Fruit fly (Drosophila melanogaster) whole organism, embryonic: ENCODE data around the gene Gr93a.

Experiments
- Abd-B ChIP-seq: fragments of 200-800 bp; sonication (Bioruptor generic); optimal IDR thresholded peaks from 2 replicates; lab custom pipeline; 2018; ENCODE audit warnings: missing biosample characterization, mild to moderate bottlenecking, missing genetic modification characterization, moderate library complexity
- Asciz ChIP-seq: fragments of 200-800 bp; sonication (Bioruptor generic); optimal IDR thresholded peaks from 2 replicates; lab custom pipeline; 2017; ENCODE audit warnings: missing biosample characterization, mild to moderate bottlenecking, missing genetic modification characterization, missing genetic modification reagents
- Atf-2 ChIP-seq: fragments of 200-800 bp; sonication (Bioruptor generic); optimal IDR thresholded peaks from 2 replicates; lab custom pipeline; 2016; ENCODE audit warnings: missing biosample characterization, missing genetic modification characterization
- CG10267 ChIP-seq: fragments of 200-800 bp; sonication (Bioruptor generic); optimal IDR thresholded peaks from 2 replicates; lab custom pipeline; 2018; ENCODE audit warnings: missing biosample characterization, mild to moderate bottlenecking, missing genetic modification characterization, moderate library complexity
- CG11093 ChIP-seq: fragments of 200-800 bp; sonication (Bioruptor generic); IDR thresholded peaks from 3 replicates; pipeline ENCODE4 v1.3.6; 2022; ENCODE audit warnings: missing biosample characterization, missing genetic modification characterization
- CG13424 ChIP-seq: fragments of 200-800 bp; sonication (Bioruptor generic); optimal IDR thresholded peaks from 2 replicates; lab custom pipeline; 2019; ENCODE audit warnings: missing biosample characterization, mild to moderate bottlenecking, missing genetic modification characterization, moderate library complexity
- CG17359 ChIP-seq: fragments of 200-800 bp; sonication (Bioruptor generic); optimal IDR thresholded peaks from 3 replicates; lab custom pipeline; 2018; ENCODE audit warnings: missing biosample characterization, mild to moderate bottlenecking, missing genetic modification characterization, moderate library complexity
- CG17829 ChIP-seq: fragments of 200-800 bp; optimal IDR thresholded peaks from 2 replicates; lab custom pipeline; 2019; ENCODE audit warnings: missing biosample characterization, mild to moderate bottlenecking, missing genetic modification characterization, moderate library complexity
- CG18262 ChIP-seq: fragments of 200-800 bp; optimal IDR thresholded peaks from 3 replicates; lab custom pipeline; 2019; ENCODE audit warnings: missing biosample characterization, mild to moderate bottlenecking, missing genetic modification characterization, moderate library complexity
- CG18599 ChIP-seq: fragments of 200-800 bp; sonication (Bioruptor generic); optimal IDR thresholded peaks from 3 replicates; lab custom pipeline; 2017; ENCODE audit warnings: missing biosample characterization, missing genetic modification characterization, mild to moderate bottlenecking, moderate library complexity, missing genetic modification reagents
- CG2202 ChIP-seq: fragments of 200-800 bp; sonication (Bioruptor generic); optimal IDR thresholded peaks from 2 replicates; lab custom pipeline; 2018; ENCODE audit warnings: missing biosample characterization, mild to moderate bottlenecking, missing genetic modification characterization
- CG2712 ChIP-seq: fragments of 200-800 bp; optimal IDR thresholded peaks from 3 replicates; lab custom pipeline; 2019; ENCODE audit warnings: missing biosample characterization, mild to moderate bottlenecking, missing genetic modification characterization, moderate library complexity
- CG3163 ChIP-seq: fragments of 200-800 bp; sonication (Bioruptor generic); optimal IDR thresholded peaks from 3 replicates; lab custom pipeline; 2016; ENCODE audit warnings: missing biosample characterization, missing genetic modification characterization
- CG32767 ChIP-seq: fragments of 200-800 bp; sonication (Bioruptor generic); IDR thresholded peaks from 2 replicates; pipeline ENCODE4 v1.3.6; 2022; ENCODE audit warnings: missing biosample characterization, missing genetic modification characterization
- CG3281 ChIP-seq: fragments of 200-800 bp; sonication (Bioruptor generic); optimal IDR thresholded peaks from 3 replicates; lab custom pipeline; 2017; ENCODE audit warnings: missing biosample characterization, mild to moderate bottlenecking, missing genetic modification characterization
- CG34422 ChIP-seq: fragments of 200-800 bp; sonication (Bioruptor generic); IDR thresholded peaks from 3 replicates; pipeline ENCODE4 v1.3.6; 2022; ENCODE audit warnings: missing biosample characterization, missing genetic modification characterization
- CG6689 ChIP-seq: fragments of 200-800 bp; sonication (Bioruptor generic); IDR thresholded peaks from 2 replicates; pipeline ENCODE4 v1.3.6; 2022; ENCODE audit warnings: missing biosample characterization, missing genetic modification characterization
- CG7271 ChIP-seq: fragments of 200-800 bp; sonication (Bioruptor generic); optimal IDR thresholded peaks from 2 replicates; lab custom pipeline; 2018; ENCODE audit warnings: missing biosample characterization, mild to moderate bottlenecking, missing genetic modification characterization, moderate library complexity
- CG7928 ChIP-seq: fragments of 200-800 bp; sonication (Bioruptor generic); optimal IDR thresholded peaks from 2 replicates; lab custom pipeline; 2017; ENCODE audit warnings: missing biosample characterization, mild to moderate bottlenecking, missing genetic modification characterization
- CG8281 ChIP-seq: fragments of 200-800 bp; sonication (Bioruptor generic); optimal IDR thresholded peaks from 2 replicates; lab custom pipeline; 2018; ENCODE audit warnings: missing biosample characterization, mild to moderate bottlenecking, missing genetic modification characterization, moderate library complexity
- CG8388 ChIP-seq: fragments of 200-800 bp; sonication (Bioruptor generic); optimal IDR thresholded peaks from 2 replicates; lab custom pipeline; 2019; ENCODE audit warnings: missing biosample characterization, mild to moderate bottlenecking, missing genetic modification characterization, moderate library complexity
- CG8944 ChIP-seq: fragments of 200-800 bp; sonication (Bioruptor generic); optimal IDR thresholded peaks from 3 replicates; lab custom pipeline; 2016; ENCODE audit warnings: missing biosample characterization, missing genetic modification characterization
- HLH3B ChIP-seq: fragments of 200-800 bp; sonication (Bioruptor generic); IDR thresholded peaks from 2 replicates; pipeline ENCODE4 v1.3.6; 2022; ENCODE audit warnings: missing biosample characterization, missing genetic modification characterization
- HmgZ ChIP-seq: fragments of 200-800 bp; sonication (Bioruptor generic); optimal IDR thresholded peaks from 2 replicates; lab custom pipeline; 2018; ENCODE audit warnings: missing biosample characterization, mild to moderate bottlenecking, missing genetic modification characterization
- Mad ChIP-seq: fragments of 200-800 bp; sonication (Bioruptor generic); optimal IDR thresholded peaks from 2 replicates; lab custom pipeline; 2016; ENCODE audit warnings: missing biosample characterization, missing genetic modification characterization
- Med ChIP-seq: fragments of 200-800 bp; sonication (Bioruptor generic); peaks from one replicate; lab custom pipeline; 2016; ENCODE audit warnings: missing biosample characterization, missing genetic modification characterization, mild to moderate bottlenecking, inconsistent platforms, moderate library complexity
- Meics ChIP-seq: fragments of 200-800 bp; sonication (Bioruptor generic); optimal IDR thresholded peaks from 2 replicates; lab custom pipeline; 2017; ENCODE audit warnings: missing biosample characterization, mild to moderate bottlenecking, missing genetic modification characterization
- Rfx ChIP-seq: fragments of 200-800 bp; sonication (Bioruptor generic); IDR thresholded peaks from 2 replicates; pipeline ENCODE4 v1.3.6; 2022; ENCODE audit warnings: missing biosample characterization, missing genetic modification characterization
- Sin3A ChIP-seq: fragments of >200 bp; optimal IDR thresholded peaks from 2 replicates; lab custom pipeline; 2018
- Sox100B ChIP-seq: fragments of 200-800 bp; sonication (Bioruptor generic); optimal IDR thresholded peaks from 3 replicates; lab custom pipeline; 2018; ENCODE audit warnings: missing biosample characterization, mild to moderate bottlenecking, missing genetic modification characterization
- ac ChIP-seq: fragments of 200-800 bp; sonication (Bioruptor generic); optimal IDR thresholded peaks from 3 replicates; lab custom pipeline; 2017; ENCODE audit warnings: missing biosample characterization, mild to moderate bottlenecking, missing genetic modification characterization
- aop ChIP-seq: fragments of 200-800 bp; sonication (Bioruptor generic); IDR thresholded peaks from 2 replicates; pipeline ENCODE4 v1.3.6; 2022; ENCODE audit warnings: missing biosample characterization, missing genetic modification characterization
- ci ChIP-seq: fragments of 200-800 bp; sonication (Bioruptor generic); IDR thresholded peaks from 3 replicates; pipeline ENCODE4 v1.3.6; 2022; ENCODE audit warnings: missing biosample characterization, missing genetic modification characterization
- cwo ChIP-seq: fragments of 200-800 bp; sonication (Bioruptor generic); optimal IDR thresholded peaks from 3 replicates; lab custom pipeline; 2017; ENCODE audit warnings: missing biosample characterization, missing genetic modification characterization, mild to moderate bottlenecking, moderate library complexity, missing genetic modification reagents
- dan ChIP-seq: fragments of 200-800 bp; sonication (Bioruptor generic); IDR thresholded peaks from 2 replicates; pipeline ENCODE4 v1.3.6; 2022; ENCODE audit warnings: missing biosample characterization, missing genetic modification characterization
- dmrt11E ChIP-seq: fragments of 200-800 bp; sonication (Bioruptor generic); optimal IDR thresholded peaks from 3 replicates; lab custom pipeline; 2018; ENCODE audit warnings: missing biosample characterization, mild to moderate bottlenecking, missing genetic modification characterization, moderate library complexity
- fd64A ChIP-seq: fragments of 200-800 bp; sonication (Bioruptor generic); optimal IDR thresholded peaks from 3 replicates; lab custom pipeline; 2018; ENCODE audit warnings: missing biosample characterization, mild to moderate bottlenecking, missing genetic modification characterization
- grau ChIP-seq: fragments of 200-800 bp; optimal IDR thresholded peaks from 3 replicates; lab custom pipeline; 2019; ENCODE audit warnings: missing biosample characterization, mild to moderate bottlenecking, missing genetic modification characterization, moderate library complexity
- gro ChIP-seq: fragments of 200-800 bp; sonication (Bioruptor generic); optimal IDR thresholded peaks from 2 replicates; lab custom pipeline; 2016; ENCODE audit warnings: missing biosample characterization, missing genetic modification characterization
- gsb-n ChIP-seq: fragments of 200-800 bp; sonication (Bioruptor generic); optimal IDR thresholded peaks from 3 replicates; lab custom pipeline; 2018; ENCODE audit warnings: missing biosample characterization, mild to moderate bottlenecking, missing genetic modification characterization
- ind ChIP-seq: fragments of 200-800 bp; sonication (Bioruptor generic); optimal IDR thresholded peaks from 3 replicates; lab custom pipeline; 2016; ENCODE audit warnings: missing biosample characterization, missing genetic modification characterization
- insv ChIP-seq, 2 experiments: fragments of 200-800 bp; sonication (Bioruptor generic); optimal IDR thresholded peaks; 3 replicates each; lab custom pipeline; 2016 to 2018; ENCODE audit warnings: missing biosample characterization in 2 of 2, missing genetic modification characterization in 2 of 2
- kah ChIP-seq: fragments of 200-800 bp; sonication (Bioruptor generic); optimal IDR thresholded peaks from 2 replicates; lab custom pipeline; 2018; ENCODE audit warnings: missing biosample characterization, mild to moderate bottlenecking, missing genetic modification characterization
- lab ChIP-seq: fragments of 200-800 bp; sonication (Bioruptor generic); optimal IDR thresholded peaks from 3 replicates; lab custom pipeline; 2017; ENCODE audit warnings: missing biosample characterization, missing genetic modification characterization, mild to moderate bottlenecking, moderate library complexity, missing genetic modification reagents
- nerfin-2 ChIP-seq: fragments of 200-800 bp; sonication (Bioruptor generic); IDR thresholded peaks from 2 replicates; pipeline ENCODE4 v1.3.6; 2022; ENCODE audit warnings: missing biosample characterization, missing genetic modification characterization; ENCODE audit not compliant: partially characterized antibody
- p53 ChIP-seq: fragments of 200-800 bp; sonication (Bioruptor generic); optimal IDR thresholded peaks from 2 replicates; lab custom pipeline; 2016; ENCODE audit warnings: missing biosample characterization, missing genetic modification characterization
- pnt ChIP-seq: fragments of 200-800 bp; sonication (Bioruptor generic); optimal IDR thresholded peaks from 3 replicates; lab custom pipeline; 2016; ENCODE audit warnings: missing biosample characterization, missing genetic modification characterization
- slou ChIP-seq: fragments of 200-800 bp; sonication (Bioruptor generic); optimal IDR thresholded peaks from 3 replicates; lab custom pipeline; 2016; ENCODE audit warnings: missing biosample characterization, missing genetic modification characterization
- trem ChIP-seq: fragments of 200-800 bp; optimal IDR thresholded peaks from 3 replicates; lab custom pipeline; 2019; ENCODE audit warnings: missing biosample characterization, mild to moderate bottlenecking, missing genetic modification characterization, moderate library complexity
- unc-4 ChIP-seq: fragments of 200-800 bp; sonication (Bioruptor generic); IDR thresholded peaks from 2 replicates; pipeline ENCODE4 v1.3.6; 2022; ENCODE audit warnings: missing biosample characterization, missing genetic modification characterization; ENCODE audit not compliant: partially characterized antibody

Gene Gr93a

dm6 chr3R:21823699-21824406, 8.4 kb upstream of the Gr93a start (continued):
- TF ChIP-seq CG8281 (tag; lab: Kevin White, UChicago): no peak
- TF ChIP-seq Rfx (GFP tag; lab: Robert Waterston, UW): 0 out of 2 replicates have a peak, but pooled peaks have one; percentile 8
- peak; percentile 13 for TF ChIP-seq CG3281
- no peak for TF ChIP-seq CG7271 (tag; lab: Kevin White, UChicago)
- no peak for TF ChIP-seq CG34422 (GFP tag; lab: Robert Waterston, UW)
- TF ChIP-seq Asciz (GFP tag; lab: Kevin White, UChicago): peak; percentile 54
- TF ChIP-seq CG2202 (tag; lab: Kevin White, UChicago): no peak
- no peak for TF ChIP-seq CG8944
- TF ChIP-seq CG2712 (tag; lab: Kevin White, UChicago): peak; percentile 66
- TF ChIP-seq dmrt11E (tag; lab: Kevin White, UChicago): peak; percentile 67
- no peak for TF ChIP-seq unc-4 (GFP tag; lab: Robert Waterston, UW)
- peak; percentile 63 for TF ChIP-seq Sox100B (GFP tag; lab: Kevin White, UChicago)
- TF ChIP-seq Mad: no peak
- TF ChIP-seq gro: no peak
- TF ChIP-seq insv (GFP tag; optimal IDR thresholded peaks at IDR 0.05; lab: Kevin White, UChicago): no peak
- TF ChIP-seq trem (tag; lab: Kevin White, UChicago): peak; percentile 1
- TF ChIP-seq dan (GFP tag; lab: Robert Waterston, UW): no peak
- no peak for TF ChIP-seq kah (GFP tag; lab: Kevin White, UChicago)
- TF ChIP-seq CG8388: peak; percentile 30
- peak; percentile 85 for TF ChIP-seq grau (tag; lab: Kevin White, UChicago)
- TF ChIP-seq CG32767 (GFP tag; lab: Robert Waterston, UW): no peak
- TF ChIP-seq CG6689: peak; percentile 39; the same call in 1 of the 2 replicates
- 0 out of 2 replicates have a peak, but pooled peaks have one; percentile 12 for TF ChIP-seq HLH3B (GFP tag; lab: Robert Waterston, UW)
- TF ChIP-seq Meics (GFP tag; lab: Kevin White, UChicago): peak; percentile 17
- no peak for TF ChIP-seq aop (GFP tag; lab: Robert Waterston, UW)
- TF ChIP-seq CG17359 (tag; lab: Kevin White, UChicago): peak; percentile 36
- TF ChIP-seq CG17829: peak; percentile 39
- no peak for TF ChIP-seq pnt (GFP tag; lab: Kevin White, UChicago)
- TF ChIP-seq nerfin-2 (GFP tag; lab: Robert Waterston, UW): no peak
- peak; percentile 4 for TF ChIP-seq ind (GFP tag; lab: Kevin White, UChicago)
- no peak for TF ChIP-seq CG3163 (GFP tag; lab: Kevin White, UChicago)
- no peak for TF ChIP-seq Abd-B (GFP tag; lab: Kevin White, UChicago)
- TF ChIP-seq CG10267 (tag; lab: Kevin White, UChicago): peak; percentile 65
- TF ChIP-seq Sin3A (lab: Kevin White, UChicago): no peak
- no peak for TF ChIP-seq fd64A
- TF ChIP-seq Atf-2 (GFP tag; lab: Kevin White, UChicago): no peak
- TF ChIP-seq lab: peak; percentile 25
- TF ChIP-seq CG11093: 0 out of 3 replicates have a peak, but pooled peaks have one; percentile 7
- peak; percentile 15 for TF ChIP-seq CG13424 (tag; lab: Kevin White, UChicago)
- TF ChIP-seq ci (GFP tag; lab: Robert Waterston, UW): no peak
- no peak for TF ChIP-seq HmgZ (tag; lab: Kevin White, UChicago)
- peak; percentile 70 for TF ChIP-seq CG18262 (tag; lab: Kevin White, UChicago)
- TF ChIP-seq Med (GFP tag; lab: Kevin White, UChicago): peak; percentile 20
- no peak for TF ChIP-seq gsb-n
- TF ChIP-seq CG7928 (GFP tag; lab: Kevin White, UChicago): no peak
- TF ChIP-seq cwo (GFP tag; lab: Kevin White, UChicago): peak; percentile 8
- TF ChIP-seq slou: no peak
- TF ChIP-seq CG18599 (GFP tag; lab: Kevin White, UChicago): peak; percentile 11
- TF ChIP-seq p53 (GFP tag; lab: Kevin White, UChicago): no peak
- TF ChIP-seq ac: no peak
